Worm (Caenorhabditis elegans) whole organism, young adult: ENCODE data around the gene str-231.

Experiments
- B0261.1 ChIP-seq: sonication (generic microtip); optimal IDR thresholded peaks from 2 replicates; lab custom pipeline; 2016; ENCODE audit warnings: mild to moderate bottlenecking, missing genetic modification characterization, moderate library complexity, missing compliant biosample characterization
- C06A6.2 ChIP-seq: fragments of 200-800 bp; sonication (Bioruptor generic); conservative IDR thresholded peaks from 2 replicates; pipeline ENCODE4 v1.3.6; 2022; ENCODE audit warnings: missing genetic modification characterization, missing compliant biosample characterization
- F10E7.11 ChIP-seq: sonication (generic microtip); optimal IDR thresholded peaks from 2 replicates; lab custom pipeline; 2017; ENCODE audit warnings: mild to moderate bottlenecking, missing genetic modification characterization, moderate library complexity, missing compliant biosample characterization
- F23B12.7 ChIP-seq: sonication (generic microtip); optimal IDR thresholded peaks from 2 replicates; lab custom pipeline; 2017; ENCODE audit warnings: missing genetic modification characterization, mild to moderate bottlenecking, missing compliant biosample characterization, antibody characterized with exemption, moderate library complexity; ENCODE audit not compliant: insufficient read depth
- F33H1.4 ChIP-seq: fragments of 200-800 bp; sonication (Bioruptor generic); IDR thresholded peaks from 2 replicates; pipeline ENCODE4 v1.3.6; 2022; ENCODE audit warnings: missing genetic modification reagents, missing genetic modification characterization, missing compliant biosample characterization
- F39B2.1 ChIP-seq: fragments of 200-800 bp; sonication (Bioruptor generic); IDR thresholded peaks from 2 replicates; pipeline ENCODE4 v1.3.6; 2022; ENCODE audit warnings: missing genetic modification reagents, missing genetic modification characterization, missing compliant biosample characterization
- K11D2.4 ChIP-seq: fragments of 200-800 bp; sonication (Bioruptor generic); IDR thresholded peaks from 2 replicates; pipeline ENCODE4 v1.3.6; 2022; ENCODE audit warnings: missing genetic modification reagents, missing genetic modification characterization, missing compliant biosample characterization
- T26A5.8 ChIP-seq: sonication (generic microtip); optimal IDR thresholded peaks from 2 replicates; lab custom pipeline; 2016; ENCODE audit warnings: missing genetic modification characterization, missing compliant biosample characterization
- Y95B8A.8 ChIP-seq: fragments of 200-800 bp; sonication (Bioruptor generic); IDR thresholded peaks from 2 replicates; pipeline ENCODE4 v1.3.6; 2022; ENCODE audit warnings: missing genetic modification reagents, missing genetic modification characterization, missing compliant biosample characterization
- ZK185.1 ChIP-seq: sonication (generic microtip); optimal IDR thresholded peaks from 2 replicates; lab custom pipeline; 2016; ENCODE audit warnings: mild to moderate bottlenecking, missing genetic modification characterization, missing compliant biosample characterization; ENCODE audit not compliant: poor library complexity, severe bottlenecking
- aptf-2 ChIP-seq: fragments of 200-800 bp; sonication (Bioruptor generic); conservative IDR thresholded peaks from 2 replicates; pipeline ENCODE4 v1.3.6; 2022; ENCODE audit warnings: missing genetic modification reagents, missing genetic modification characterization, missing compliant biosample characterization
- aptf-3 ChIP-seq: fragments of 200-800 bp; sonication (Bioruptor generic); IDR thresholded peaks from 2 replicates; pipeline ENCODE4 v1.3.6; 2022; ENCODE audit warnings: missing genetic modification characterization, missing compliant biosample characterization
- attf-6 ChIP-seq: fragments of 200-800 bp; sonication (Bioruptor generic); IDR thresholded peaks from 2 replicates; pipeline ENCODE4 v1.3.6; 2022; ENCODE audit warnings: missing genetic modification reagents, missing genetic modification characterization, missing compliant biosample characterization
- bed-1 ChIP-seq: fragments of 200-800 bp; sonication (Bioruptor generic); IDR thresholded peaks from 2 replicates; pipeline ENCODE4 v1.3.6; 2022; ENCODE audit warnings: missing genetic modification reagents, missing genetic modification characterization, missing compliant biosample characterization
- cebp-1 ChIP-seq, 2 experiments: fragments of 200-800 bp in 1 of 2; sonication (Bioruptor generic) in 1 of 2; sonication (generic microtip) in 1 of 2; IDR thresholded peaks in 1 of 2; optimal IDR thresholded peaks in 1 of 2; 2 replicates each; pipeline versions ENCODE4 v1.3.6 to Lab custom; 2017 to 2022; ENCODE audit warnings: missing compliant biosample characterization in 2 of 2, missing genetic modification characterization in 2 of 2, mild to moderate bottlenecking in 1 of 2, missing genetic modification reagents in 1 of 2, moderate library complexity in 1 of 2
- ceh-58 ChIP-seq: fragments of 200-800 bp; sonication (Bioruptor generic); IDR thresholded peaks from 2 replicates; pipeline ENCODE4 v1.3.6; 2022; ENCODE audit warnings: missing genetic modification characterization, missing compliant biosample characterization
- dox-1 ChIP-seq: fragments of 200-800 bp; sonication (Bioruptor generic); IDR thresholded peaks from 2 replicates; pipeline ENCODE4 v1.3.6; 2022; ENCODE audit warnings: missing genetic modification reagents, missing genetic modification characterization, missing compliant biosample characterization
- hmg-1.2 ChIP-seq: fragments of 200-800 bp; sonication (Bioruptor generic); IDR thresholded peaks from 2 replicates; pipeline ENCODE4 v1.3.6; 2022; ENCODE audit warnings: missing genetic modification reagents, missing genetic modification characterization, missing compliant biosample characterization
- hrde-1 ChIP-seq: sonication (generic microtip); optimal IDR thresholded peaks from 2 replicates; lab custom pipeline; 2016; ENCODE audit warnings: missing genetic modification characterization, mild to moderate bottlenecking, missing compliant biosample characterization, moderate library complexity, missing genotype, missing genetic modification reagents, borderline replicate concordance
- hsf-1 ChIP-seq: fragments of 200-800 bp; sonication (Bioruptor generic); IDR thresholded peaks from 2 replicates; pipeline ENCODE4 v1.3.6; 2022; ENCODE audit warnings: missing genetic modification reagents, missing genetic modification characterization, missing compliant biosample characterization
- lsy-27 ChIP-seq: sonication (generic microtip); optimal IDR thresholded peaks from 2 replicates; lab custom pipeline; 2017; ENCODE audit warnings: missing genetic modification characterization, mild to moderate bottlenecking, missing compliant biosample characterization, antibody characterized with exemption, missing genotype, borderline replicate concordance; ENCODE audit not compliant: insufficient read depth
- madf-10 ChIP-seq: sonication (generic microtip); optimal IDR thresholded peaks from 2 replicates; lab custom pipeline; 2016; ENCODE audit warnings: mild to moderate bottlenecking, missing genetic modification characterization, missing compliant biosample characterization
- madf-6 ChIP-seq: fragments of 200-800 bp; sonication (Bioruptor generic); IDR thresholded peaks from 2 replicates; pipeline ENCODE4 v1.3.6; 2022; ENCODE audit warnings: missing genetic modification reagents, missing genetic modification characterization, missing compliant biosample characterization
- madf-8 ChIP-seq: fragments of 200-800 bp; sonication (Bioruptor generic); conservative IDR thresholded peaks from 2 replicates; pipeline ENCODE4 v1.3.6; 2022; ENCODE audit warnings: missing genetic modification reagents, missing genetic modification characterization, missing compliant biosample characterization
- mcd-1 ChIP-seq: fragments of 200-800 bp; sonication (Bioruptor generic); IDR thresholded peaks from 2 replicates; pipeline ENCODE4 v1.3.6; 2022; ENCODE audit warnings: missing genetic modification reagents, missing genetic modification characterization, missing compliant biosample characterization
- mes-4 ChIP-seq: sonication (generic microtip); optimal IDR thresholded peaks from 2 replicates; lab custom pipeline; 2016; ENCODE audit warnings: missing genotype, missing genetic modification characterization, missing compliant biosample characterization
- nhr-80 ChIP-seq: sonication (generic microtip); optimal IDR thresholded peaks from 2 replicates; lab custom pipeline; 2016; ENCODE audit warnings: missing genetic modification characterization, missing compliant biosample characterization
- pbrm-1 ChIP-seq: fragments of 200-800 bp; sonication (Bioruptor generic); IDR thresholded peaks from 2 replicates; pipeline ENCODE4 v1.3.6; 2022; ENCODE audit warnings: missing genetic modification reagents, missing genetic modification characterization, missing compliant biosample characterization
- pha-4 ChIP-seq: fragments of 150-350 bp; sonication (generic microtip); optimal IDR thresholded peaks from 2 replicates; lab custom pipeline; 2014; ENCODE audit warnings: missing biosample characterization, missing genetic modification reagents, missing genetic modification characterization
- snpc-1.3 ChIP-seq: sonication (generic microtip); optimal IDR thresholded peaks from 2 replicates; lab custom pipeline; 2017; ENCODE audit warnings: missing genetic modification characterization, mild to moderate bottlenecking, missing compliant biosample characterization, antibody characterized with exemption, moderate library complexity, missing genotype, missing genetic modification reagents; ENCODE audit not compliant: insufficient read depth
- somi-1 ChIP-seq: fragments of 200-800 bp; sonication (Bioruptor generic); optimal IDR thresholded peaks from 2 replicates; lab custom pipeline; 2018; ENCODE audit warnings: mild to moderate bottlenecking, missing genetic modification characterization, missing compliant biosample characterization
- zfh-2 ChIP-seq: fragments of 200-800 bp; sonication (Bioruptor generic); conservative IDR thresholded peaks from 2 replicates; pipeline ENCODE4 v1.3.6; 2022; ENCODE audit warnings: missing genetic modification reagents, missing genetic modification characterization, missing compliant biosample characterization

str-231 gene

ce11 chrV:16040140-16040827, 32.9 kb upstream of the str-231 start, which contains the start of the genes his-4 and his-3:
Gene his-4, minus strand, starts transcription at chrV:16040515.
Gene his-3, plus strand, starts transcription at chrV:16040808.
- peak; percentile 88; the same call in 1 of the 2 replicates for TF ChIP-seq F39B2.1 (GFP tag; lab: Robert Waterston, UW)
- TF ChIP-seq hsf-1 (GFP tag; lab: Robert Waterston, UW), result 0 out of 2 replicates have a peak, but pooled peaks have one; percentile 15
- TF ChIP-seq hmg-1.2, result peak; percentile 10; the same call in 1 of the 2 replicates
- TF ChIP-seq dox-1 (GFP tag; lab: Robert Waterston, UW), result 0 out of 2 replicates have a peak, but pooled peaks have one; percentile 15
- TF ChIP-seq pbrm-1 (GFP tag; lab: Robert Waterston, UW), result peak; percentile 31
- 0 out of 2 replicates have a peak, but pooled peaks have one; percentile 13 for TF ChIP-seq mcd-1 (GFP tag; lab: Robert Waterston, UW)
- TF ChIP-seq nhr-80 (tag; lab: Kevin White, UChicago), result peak; percentile 17
- TF ChIP-seq, all 124 proteins: peak for 7; not testable (repeated sequence) for 117

ce11 chrV:16036166-16036565, 28.8 kb upstream of the str-231 start, which contains the start of gene T10C6.10:
Gene T10C6.10, plus strand, starts transcription at chrV:16036413.
- TF ChIP-seq hrde-1, result no peak
- 0 out of 2 replicates have a peak, but pooled peaks have one; percentile 15 for TF ChIP-seq madf-6 (GFP tag; lab: Robert Waterston, UW)
- TF ChIP-seq C06A6.2, result no peak
- 0 out of 2 replicates have a peak, but pooled peaks have one; percentile 65 for TF ChIP-seq aptf-3 (GFP tag; lab: Robert Waterston, UW)
- TF ChIP-seq aptf-2 (GFP tag; lab: Robert Waterston, UW), result peak; percentile 97
- no peak for TF ChIP-seq F10E7.11 (tag; lab: Kevin White, UChicago)

DNA sequence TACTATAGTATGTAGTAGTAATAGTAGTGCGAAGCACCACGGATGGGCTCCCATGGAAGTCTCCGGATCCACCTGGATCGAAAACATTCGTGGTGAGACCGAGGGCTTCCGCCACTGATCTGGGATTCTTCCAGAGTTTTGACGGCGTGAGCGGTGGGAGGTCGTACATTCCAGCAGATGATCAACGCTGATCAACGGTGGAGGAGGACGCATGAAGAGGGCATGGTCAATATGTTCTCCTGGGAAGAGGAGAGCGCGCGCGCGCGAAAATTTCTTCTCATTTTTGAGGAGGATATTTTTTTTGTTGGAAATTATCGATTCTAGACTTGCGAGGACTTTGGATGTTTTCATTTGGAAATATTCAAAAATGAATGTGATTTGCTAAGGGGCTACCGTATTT, 26.1 kb upstream of the str-231 start:
- TF ChIP-seq aptf-2 (GFP tag; lab: Robert Waterston, UW) (peak; percentile 99), attf-6 (GFP tag; lab: Robert Waterston, UW) (no peak), aptf-3 (GFP tag; lab: Robert Waterston, UW) (peak; percentile 97), madf-10 (tag; lab: Kevin White, UChicago) (no peak), zfh-2 (GFP tag; lab: Robert Waterston, UW) (0 out of 2 replicates have a peak, but pooled peaks have one; percentile 39), madf-6 (GFP tag; lab: Robert Waterston, UW) (peak; percentile 86), madf-8 (GFP tag; lab: Robert Waterston, UW) (peak; percentile 56; the same call in 1 of the 2 replicates)

ce11 chrV:16032761-16033160, 25.4 kb upstream of the str-231 start, which contains the start of gene T10C6.16:
Gene T10C6.16, minus strand, starts transcription at chrV:16033005.
- TF ChIP-seq cebp-1 (GFP tag; IDR thresholded peaks at IDR 0.05; lab: Robert Waterston, UW) (no peak), cebp-1 (tag; optimal IDR thresholded peaks at IDR 0.05; lab: Kevin White, UChicago) (no peak), F33H1.4 (GFP tag; lab: Robert Waterston, UW) (no peak), F23B12.7 (tag; lab: Kevin White, UChicago) (no peak), B0261.1 (tag; lab: Kevin White, UChicago) (no peak), lsy-27 (tag; lab: Kevin White, UChicago) (no peak), ceh-58 (no peak), T26A5.8 (no peak), somi-1 (GFP tag; lab: Kevin White, UChicago) (no peak), pha-4 (tag; lab: Kevin White, UChicago) (no peak), mes-4 (no peak), Y95B8A.8 (GFP tag; lab: Robert Waterston, UW) (no peak), K11D2.4 (GFP tag; lab: Robert Waterston, UW) (no peak), bed-1 (no peak), snpc-1.3 (no peak), ZK185.1 (tag; lab: Kevin White, UChicago) (no peak)
